Worm (Caenorhabditis elegans) whole organism, late embryonic: ENCODE measurements around the gene srxa-13.
A peak's percentile ranks its signal among the peaks of the same experiment; 100 is the strongest.

Experiments
- C08G9.2 ChIP-seq: sonication (generic microtip); optimal IDR thresholded peaks from 2 replicates; lab custom pipeline; 2016; ENCODE audit warnings: mild to moderate bottlenecking, missing genetic modification characterization, moderate library complexity, missing compliant biosample characterization
- C38D4.7 ChIP-seq: fragments of 200-800 bp; sonication (Bioruptor generic); optimal IDR thresholded peaks from 2 replicates; lab custom pipeline; 2018; ENCODE audit warnings: mild to moderate bottlenecking, missing genetic modification characterization, moderate library complexity, missing compliant biosample characterization
- F13H6.1 ChIP-seq: sonication (generic microtip); optimal IDR thresholded peaks from 2 replicates; lab custom pipeline; 2016; ENCODE audit warnings: missing genetic modification characterization, missing compliant biosample characterization
- K02D7.2 ChIP-seq: sonication (generic microtip); optimal IDR thresholded peaks from 2 replicates; lab custom pipeline; 2017; ENCODE audit warnings: mild to moderate bottlenecking, missing genetic modification characterization, missing compliant biosample characterization
- K09A11.1 ChIP-seq: sonication (generic microtip); optimal IDR thresholded peaks from 2 replicates; lab custom pipeline; 2017; ENCODE audit warnings: antibody characterized with exemption, mild to moderate bottlenecking, missing genetic modification characterization, missing compliant biosample characterization; ENCODE audit not compliant: insufficient read depth
- T23F11.4 ChIP-seq: fragments of 200-800 bp; sonication (Bioruptor generic); optimal IDR thresholded peaks from 2 replicates; lab custom pipeline; 2018; ENCODE audit warnings: mild to moderate bottlenecking, missing genetic modification characterization, missing compliant biosample characterization
- Y22D7AL.16 ChIP-seq: sonication (generic microtip); optimal IDR thresholded peaks from 2 replicates; lab custom pipeline; 2016; ENCODE audit warnings: missing genetic modification characterization, missing compliant biosample characterization
- ahr-1 ChIP-seq: sonication (generic microtip); optimal IDR thresholded peaks from 2 replicates; lab custom pipeline; 2016; ENCODE audit warnings: missing genetic modification characterization, missing compliant biosample characterization
- ama-1 ChIP-seq: fragments of 150-350 bp; optimal IDR thresholded peaks from 2 replicates; lab custom pipeline; 2014
- ceh-19 ChIP-seq: fragments of 200-800 bp; sonication (Bioruptor generic); optimal IDR thresholded peaks from 2 replicates; lab custom pipeline; 2018; ENCODE audit warnings: mild to moderate bottlenecking, missing genetic modification characterization, missing compliant biosample characterization
- ceh-24 ChIP-seq: sonication (generic microtip); optimal IDR thresholded peaks from 2 replicates; lab custom pipeline; 2016; ENCODE audit warnings: mild to moderate bottlenecking, missing genetic modification characterization, missing compliant biosample characterization
- ceh-34 ChIP-seq: sonication (generic microtip); optimal IDR thresholded peaks from 2 replicates; lab custom pipeline; 2016; ENCODE audit warnings: mild to moderate bottlenecking, missing genetic modification characterization, missing compliant biosample characterization
- ceh-45 ChIP-seq: fragments of 200-800 bp; sonication (Bioruptor generic); IDR thresholded peaks from 2 replicates; pipeline ENCODE4 v1.3.6; 2022; ENCODE audit warnings: missing genetic modification reagents, missing genetic modification characterization, missing compliant biosample characterization
- ceh-48 ChIP-seq: sonication (generic microtip); optimal IDR thresholded peaks from 2 replicates; lab custom pipeline; 2016; ENCODE audit warnings: missing genetic modification characterization, inconsistent platforms, missing compliant biosample characterization
- ceh-6 ChIP-seq: fragments of 200-800 bp; sonication (Bioruptor generic); optimal IDR thresholded peaks from 2 replicates; lab custom pipeline; 2018; ENCODE audit warnings: mild to moderate bottlenecking, missing genetic modification characterization, missing compliant biosample characterization
- ceh-9 ChIP-seq: sonication (generic microtip); optimal IDR thresholded peaks from 2 replicates; lab custom pipeline; 2016; ENCODE audit warnings: mild to moderate bottlenecking, missing genetic modification characterization, inconsistent platforms, missing compliant biosample characterization
- che-1 ChIP-seq: sonication (generic microtip); optimal IDR thresholded peaks from 2 replicates; lab custom pipeline; 2016; ENCODE audit warnings: mild to moderate bottlenecking, missing genetic modification characterization, missing compliant biosample characterization
- dmd-4 ChIP-seq: sonication (generic microtip); optimal IDR thresholded peaks from 2 replicates; lab custom pipeline; 2016; ENCODE audit warnings: borderline replicate concordance, missing genetic modification characterization, missing compliant biosample characterization
- dve-1 ChIP-seq: sonication (generic microtip); optimal IDR thresholded peaks from 2 replicates; lab custom pipeline; 2017; ENCODE audit warnings: antibody characterized with exemption, mild to moderate bottlenecking, missing genetic modification characterization, missing compliant biosample characterization
- elt-2 ChIP-seq: sonication (generic microtip); optimal IDR thresholded peaks from 2 replicates; lab custom pipeline; 2016; ENCODE audit warnings: missing genetic modification reagents, missing genetic modification characterization, missing compliant biosample characterization
- elt-4 ChIP-seq: sonication (generic microtip); optimal IDR thresholded peaks from 2 replicates; lab custom pipeline; 2016; ENCODE audit warnings: missing genetic modification characterization, missing compliant biosample characterization
- ets-4 ChIP-seq: sonication (generic microtip); optimal IDR thresholded peaks from 2 replicates; lab custom pipeline; 2016; ENCODE audit warnings: missing genetic modification characterization, missing compliant biosample characterization
- eyg-1 ChIP-seq: sonication (generic microtip); optimal IDR thresholded peaks from 2 replicates; lab custom pipeline; 2016; ENCODE audit warnings: missing genotype, missing genetic modification characterization, missing compliant biosample characterization
- fax-1 ChIP-seq: sonication (generic microtip); optimal IDR thresholded peaks from 2 replicates; lab custom pipeline; 2016; ENCODE audit warnings: missing genotype, missing genetic modification characterization, missing compliant biosample characterization
- fkh-10 ChIP-seq: fragments of 150-350 bp; optimal IDR thresholded peaks from 2 replicates; lab custom pipeline; 2014; ENCODE audit warnings: missing biosample characterization, missing genetic modification reagents, missing genetic modification characterization
- fkh-6 ChIP-seq: sonication (generic microtip); optimal IDR thresholded peaks from 2 replicates; lab custom pipeline; 2016; ENCODE audit warnings: missing genetic modification characterization, missing compliant biosample characterization
- hlh-13 ChIP-seq: fragments of 200-800 bp; sonication (Bioruptor generic); optimal IDR thresholded peaks from 2 replicates; lab custom pipeline; 2018; ENCODE audit warnings: mild to moderate bottlenecking, missing genetic modification characterization, missing compliant biosample characterization
- hlh-15 ChIP-seq: sonication (generic microtip); optimal IDR thresholded peaks from 2 replicates; lab custom pipeline; 2016; ENCODE audit warnings: missing genetic modification characterization, missing compliant biosample characterization
- hlh-6 ChIP-seq: sonication (generic microtip); optimal IDR thresholded peaks from 2 replicates; lab custom pipeline; 2016; ENCODE audit warnings: missing genotype, missing genetic modification characterization, missing compliant biosample characterization
- hlh-8 ChIP-seq: sonication (generic microtip); optimal IDR thresholded peaks from 2 replicates; lab custom pipeline; 2016; ENCODE audit warnings: missing genotype, missing genetic modification characterization, missing compliant biosample characterization
- lim-6 ChIP-seq: sonication (generic microtip); optimal IDR thresholded peaks from 2 replicates; lab custom pipeline; 2016; ENCODE audit warnings: missing genetic modification characterization, missing compliant biosample characterization
- madf-2 ChIP-seq: sonication (generic microtip); optimal IDR thresholded peaks from 2 replicates; lab custom pipeline; 2017; ENCODE audit warnings: missing genetic modification characterization, missing compliant biosample characterization
- mec-3 ChIP-seq: sonication (generic microtip); optimal IDR thresholded peaks from 2 replicates; lab custom pipeline; 2016; ENCODE audit warnings: borderline replicate concordance, missing genetic modification characterization, missing compliant biosample characterization
- nfya-1 ChIP-seq: sonication (generic microtip); optimal IDR thresholded peaks from 2 replicates; lab custom pipeline; 2017; ENCODE audit warnings: missing genetic modification characterization, mild to moderate bottlenecking, missing compliant biosample characterization, antibody characterized with exemption, moderate library complexity
- nhr-232 ChIP-seq: sonication (generic microtip); optimal IDR thresholded peaks from 2 replicates; lab custom pipeline; 2016; ENCODE audit warnings: missing genetic modification characterization, missing compliant biosample characterization
- odd-2 ChIP-seq: sonication (generic microtip); optimal IDR thresholded peaks from 2 replicates; lab custom pipeline; 2017; ENCODE audit warnings: antibody characterized with exemption, mild to moderate bottlenecking, missing genetic modification characterization, missing compliant biosample characterization
- pat-9 ChIP-seq: fragments of 200-800 bp; sonication (Bioruptor generic); optimal IDR thresholded peaks from 2 replicates; lab custom pipeline; 2018; ENCODE audit warnings: mild to moderate bottlenecking, missing genetic modification characterization, moderate library complexity, missing compliant biosample characterization
- pax-1 ChIP-seq: fragments of 150-350 bp; optimal IDR thresholded peaks from 2 replicates; lab custom pipeline; 2014; ENCODE audit warnings: missing biosample characterization, missing genetic modification characterization
- pqm-1 ChIP-seq: sonication (generic microtip); optimal IDR thresholded peaks from 2 replicates; lab custom pipeline; 2016; ENCODE audit warnings: missing genetic modification characterization, missing compliant biosample characterization
- ref-2 ChIP-seq: sonication (generic microtip); optimal IDR thresholded peaks from 2 replicates; lab custom pipeline; 2016; ENCODE audit warnings: missing genetic modification characterization, missing compliant biosample characterization
- rnt-1 ChIP-seq: sonication (generic microtip); optimal IDR thresholded peaks from 2 replicates; lab custom pipeline; 2016; ENCODE audit warnings: missing genetic modification characterization, missing compliant biosample characterization
- sdc-2 ChIP-seq: sonication (generic microtip); optimal IDR thresholded peaks from 2 replicates; lab custom pipeline; 2016; ENCODE audit warnings: missing genotype, missing genetic modification characterization, missing compliant biosample characterization
- sox-2 ChIP-seq: fragments of 200-800 bp; sonication (Bioruptor generic); IDR thresholded peaks from 2 replicates; pipeline ENCODE4 v1.3.6; 2022; ENCODE audit warnings: missing genetic modification reagents, missing genetic modification characterization, missing compliant biosample characterization
- sox-4 ChIP-seq: sonication (generic microtip); optimal IDR thresholded peaks from 2 replicates; lab custom pipeline; 2017; ENCODE audit warnings: mild to moderate bottlenecking, missing genetic modification characterization, inconsistent platforms, missing compliant biosample characterization
- syd-9 ChIP-seq: sonication (generic microtip); optimal IDR thresholded peaks from 2 replicates; lab custom pipeline; 2016; ENCODE audit warnings: mild to moderate bottlenecking, missing genetic modification characterization, moderate library complexity, missing compliant biosample characterization
- tbx-2 ChIP-seq: sonication (generic microtip); optimal IDR thresholded peaks from 2 replicates; lab custom pipeline; 2016; ENCODE audit warnings: missing genetic modification characterization, missing compliant biosample characterization
- tbx-7 ChIP-seq: sonication (generic microtip); optimal IDR thresholded peaks from 2 replicates; lab custom pipeline; 2016; ENCODE audit warnings: missing genotype, missing genetic modification characterization, missing compliant biosample characterization
- unc-3 ChIP-seq, 2 experiments: fragments of 200-800 bp in 1 of 2; sonication (Bioruptor generic) in 1 of 2; sonication (generic microtip) in 1 of 2; conservative IDR thresholded peaks in 1 of 2; optimal IDR thresholded peaks in 1 of 2; 2 replicates each; pipeline versions ENCODE4 v1.3.6 to Lab custom; 2016 to 2022; ENCODE audit warnings: missing compliant biosample characterization in 2 of 2, missing genetic modification characterization in 2 of 2, missing genetic modification reagents in 1 of 2
- unc-55 ChIP-seq: sonication (generic microtip); optimal IDR thresholded peaks from 2 replicates; lab custom pipeline; 2017; ENCODE audit warnings: missing biosample characterization, missing genetic modification reagents, missing genetic modification characterization
- unc-86 ChIP-seq: sonication (generic microtip); optimal IDR thresholded peaks from 2 replicates; lab custom pipeline; 2016; ENCODE audit warnings: missing genetic modification characterization, missing compliant biosample characterization
- zip-5 ChIP-seq: sonication (generic microtip); optimal IDR thresholded peaks from 2 replicates; lab custom pipeline; 2016; ENCODE audit warnings: missing genetic modification characterization, missing compliant biosample characterization
- ztf-16 ChIP-seq: sonication (generic microtip); optimal IDR thresholded peaks from 2 replicates; lab custom pipeline; 2017; ENCODE audit warnings: missing genetic modification characterization, missing compliant biosample characterization

The srxa-13 gene

ce11 chrV:13961927-13962419 lies 32.4 kb downstream of the srxa-13 start, which contains the start of the genes algn-13 and R10D12.13:
TSS of gene algn-13 (minus strand) at chrV:13961977.
TSS of gene R10D12.13 (plus strand) at chrV:13962417.
- no peak for TF ChIP-seq dve-1 (tag; lab: Kevin White, UChicago)
- TF ChIP-seq ets-4 (tag; lab: Kevin White, UChicago) = peak; percentile 10
- peak; percentile 73 for TF ChIP-seq C08G9.2 (tag; lab: Kevin White, UChicago)
- peak; percentile 78 for TF ChIP-seq nfya-1 (tag; lab: Kevin White, UChicago)
- peak; percentile 51; the same call in 1 of the 2 replicates for TF ChIP-seq ceh-45
- TF ChIP-seq che-1 (tag; lab: Kevin White, UChicago) = peak; percentile 78
- TF ChIP-seq F13H6.1 (tag; lab: Kevin White, UChicago) = peak; percentile 80
- peak; percentile 69 for TF ChIP-seq T23F11.4 (GFP tag; lab: Kevin White, UChicago)
- peak; percentile 79 for TF ChIP-seq sox-4
- peak; percentile 69 for TF ChIP-seq sdc-2
- no peak for TF ChIP-seq elt-4 (tag; lab: Kevin White, UChicago)
- TF ChIP-seq hlh-13 (GFP tag; lab: Kevin White, UChicago) = peak; percentile 66
- TF ChIP-seq pax-1 = no peak
- TF ChIP-seq fax-1 (tag; lab: Kevin White, UChicago) = peak; percentile 76
- TF ChIP-seq zip-5 (tag; lab: Kevin White, UChicago) = peak; percentile 67
- no peak for TF ChIP-seq ceh-9 (tag; lab: Kevin White, UChicago)
- peak; percentile 95 for TF ChIP-seq elt-2 (tag; lab: Kevin White, UChicago)
- peak; percentile 78 for TF ChIP-seq ztf-16
- TF ChIP-seq tbx-7 (tag; lab: Kevin White, UChicago) = peak; percentile 31
- peak; percentile 80 for TF ChIP-seq ceh-19
- peak; percentile 84 for TF ChIP-seq pat-9
- peak; percentile 58 for TF ChIP-seq eyg-1 (tag; lab: Kevin White, UChicago)
- TF ChIP-seq hlh-8 = peak; percentile 82
- TF ChIP-seq syd-9 (tag; lab: Kevin White, UChicago) = peak; percentile 56
- TF ChIP-seq lim-6 (tag; lab: Kevin White, UChicago) = peak; percentile 32
- TF ChIP-seq odd-2 = peak; percentile 82
- TF ChIP-seq K02D7.2 = peak; percentile 75
- TF ChIP-seq ceh-24 (tag; lab: Kevin White, UChicago) = peak; percentile 58
- TF ChIP-seq nhr-232 (tag; lab: Kevin White, UChicago) = peak; percentile 71
- TF ChIP-seq dmd-4 = peak; percentile 72
- peak; percentile 87 for TF ChIP-seq ref-2 (tag; lab: Kevin White, UChicago)
- TF ChIP-seq ahr-1 = peak; percentile 83
- peak; percentile 77 for TF ChIP-seq K09A11.1 (tag; lab: Kevin White, UChicago)
- TF ChIP-seq pqm-1 (tag; lab: Kevin White, UChicago) = no peak
- TF ChIP-seq hlh-15 (tag; lab: Kevin White, UChicago) = peak; percentile 53
- TF ChIP-seq rnt-1 (tag; lab: Kevin White, UChicago) = peak; percentile 75
- TF ChIP-seq madf-2 (tag; lab: Kevin White, UChicago) = peak; percentile 50
- peak; percentile 56 for TF ChIP-seq ceh-6 (GFP tag; lab: Kevin White, UChicago)
- TF ChIP-seq tbx-2 = peak; percentile 90
- peak; percentile 5 for TF ChIP-seq ceh-48
- peak; percentile 1 for TF ChIP-seq mec-3
- TF ChIP-seq unc-3 (GFP tag; conservative IDR thresholded peaks at IDR 0.05; lab: Robert Waterston, UW) = peak; percentile 65; the same call in 1 of the 2 replicates
- peak; percentile 80 for TF ChIP-seq unc-3 (tag; optimal IDR thresholded peaks at IDR 0.05; lab: Kevin White, UChicago)
- peak; percentile 25; the same call in 1 of the 2 replicates for TF ChIP-seq sox-2
- no peak for TF ChIP-seq unc-55 (GFP tag; lab: Kevin White, UChicago)
- peak; percentile 80 for TF ChIP-seq ceh-34 (tag; lab: Kevin White, UChicago)
- TF ChIP-seq unc-86 (tag; lab: Kevin White, UChicago) = peak; percentile 64
- TF ChIP-seq ama-1 = no peak
- TF ChIP-seq hlh-6 (tag; lab: Kevin White, UChicago) = peak; percentile 81
- TF ChIP-seq Y22D7AL.16 (tag; lab: Kevin White, UChicago) = peak; percentile 56
- peak; percentile 77 for TF ChIP-seq fkh-6 (tag; lab: Kevin White, UChicago)
- TF ChIP-seq C38D4.7 = peak; percentile 77
- no peak for TF ChIP-seq fkh-10 (GFP tag; lab: Kevin White, UChicago)
